Fruit fly (Drosophila melanogaster): ENCODE measurements around the gene CG17078.

Gene CG17078

DNA sequence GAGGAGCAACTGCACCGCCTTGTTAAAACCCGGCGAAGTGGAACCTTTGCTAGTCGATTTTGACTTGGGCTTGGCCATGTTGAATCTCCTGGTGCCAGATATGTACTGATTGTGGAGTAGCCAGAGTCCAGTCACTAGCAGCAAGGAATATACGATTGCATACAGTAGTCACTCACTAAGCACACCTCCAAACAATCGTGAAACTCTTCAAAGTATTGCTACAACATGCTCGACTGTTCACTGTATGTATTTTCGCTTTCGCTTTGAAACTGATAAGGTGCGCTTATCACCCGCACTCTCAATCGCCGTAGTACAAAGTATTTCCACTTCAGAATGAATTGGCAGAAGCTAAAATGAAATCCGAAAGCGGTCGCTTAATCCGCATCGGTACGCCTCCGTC is 8.4 kb upstream of the CG17078 start (continued):
- TF ChIP-seq sc (optimal IDR thresholded peaks at IDR 0.05) (no peak), sc (GFP tag; optimal IDR thresholded peaks at IDR 0.05) (no peak), tgo (GFP tag; IDR thresholded peaks at IDR 0.05) (peak; percentile 69; the same call in 2 of the 3 replicates), MTF-1 (GFP tag; optimal IDR thresholded peaks at IDR 0.05; ENCODE audit: borderline replicate concordance) (peak; percentile 62), pho (GFP tag; optimal IDR thresholded peaks at IDR 0.05) (peak; percentile 64), CkIIα-i1 (GFP tag; IDR thresholded peaks at IDR 0.05) (no peak), tll (GFP tag; optimal IDR thresholded peaks at IDR 0.05) (no peak), CG2116 (GFP tag; optimal IDR thresholded peaks at IDR 0.05) (no peak), MBD-R2 (GFP tag; IDR thresholded peaks at IDR 0.05) (peak; percentile 59), unpg (GFP tag; optimal IDR thresholded peaks at IDR 0.05) (peak; percentile 63), CG13894 (tag; optimal IDR thresholded peaks at IDR 0.05) (peak; percentile 65), CG1233 (GFP tag; optimal IDR thresholded peaks at IDR 0.05) (peak; percentile 40), H15 (GFP tag; IDR thresholded peaks at IDR 0.05) (peak; percentile 62; the same call in 2 of the 3 replicates), Mrtf (GFP tag; IDR thresholded peaks at IDR 0.05) (peak; percentile 71; the same call in 2 of the 3 replicates), run (tag; optimal IDR thresholded peaks at IDR 0.05) (peak; percentile 42), ash1 (GFP tag; optimal IDR thresholded peaks at IDR 0.05) (peak; percentile 79), CG12071 (GFP tag; optimal IDR thresholded peaks at IDR 0.05) (peak; percentile 67), CG1602 (GFP tag; optimal IDR thresholded peaks at IDR 0.05) (no peak), CG9609 (GFP tag; optimal IDR thresholded peaks at IDR 0.05) (peak; percentile 43), CG3838 (GFP tag; optimal IDR thresholded peaks at IDR 0.05) (no peak), corto (GFP tag; optimal IDR thresholded peaks at IDR 0.05) (peak; percentile 79), CG2712 (tag; optimal IDR thresholded peaks at IDR 0.05) (peak; percentile 42), ftz-f1 (GFP tag; optimal IDR thresholded peaks at IDR 0.05) (no peak), zen (tag; optimal IDR thresholded peaks at IDR 0.05) (no peak), z (GFP tag; IDR thresholded peaks at IDR 0.05) (no peak), CG4617 (GFP tag; optimal IDR thresholded peaks at IDR 0.05; ENCODE audit: borderline replicate concordance) (no peak), disco-r (GFP tag; optimal IDR thresholded peaks at IDR 0.05) (no peak), dpn (GFP tag; optimal IDR thresholded peaks at IDR 0.05) (peak; percentile 73 to 83), CG43689 (GFP tag; IDR thresholded peaks at IDR 0.05) (no peak)

DNA sequence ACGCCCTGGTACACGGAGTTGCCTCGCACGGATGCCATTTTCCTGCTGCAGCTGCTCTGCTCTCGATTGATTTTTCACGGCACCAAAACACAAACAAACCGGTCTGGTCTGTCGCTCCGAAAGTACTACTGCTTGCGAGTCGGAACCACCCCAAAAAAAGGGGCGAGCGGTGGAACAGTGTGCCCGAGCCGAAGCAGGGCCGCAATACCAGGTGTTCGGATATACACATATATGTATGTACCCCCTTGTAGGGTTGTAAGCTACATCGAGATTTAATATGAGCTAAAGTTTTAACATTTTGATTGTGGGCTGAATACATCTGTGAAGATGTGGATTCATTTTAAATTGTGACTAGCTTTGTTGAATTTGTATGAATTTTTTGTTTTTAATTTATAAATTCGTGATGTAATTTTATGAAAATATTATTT is 7.6 kb upstream of the CG17078 start:
- TF ChIP-seq CG10431 (GFP tag; optimal IDR thresholded peaks at IDR 0.05), result peak; percentile 62
- no peak for TF ChIP-seq Usf (GFP tag; optimal IDR thresholded peaks at IDR 0.05)
- TF ChIP-seq unc-4 (GFP tag; IDR thresholded peaks at IDR 0.05; ENCODE audit: partially characterized antibody), result peak; percentile 43; the same call in 1 of the 2 replicates
- no peak for TF ChIP-seq CG11560 (tag; IDR thresholded peaks at IDR 0.05)
- TF ChIP-seq CG17568 (GFP tag; optimal IDR thresholded peaks at IDR 0.05), result peak; percentile 16
- TF ChIP-seq Dbx (GFP tag; IDR thresholded peaks at IDR 0.05), result peak; percentile 64; the same call in 2 of the 3 replicates
- TF ChIP-seq Meics (GFP tag; optimal IDR thresholded peaks at IDR 0.05), result peak; percentile 72
- TF ChIP-seq CG17385 (GFP tag; optimal IDR thresholded peaks at IDR 0.05), result peak; percentile 48
- TF ChIP-seq CG4617 (GFP tag; optimal IDR thresholded peaks at IDR 0.05; ENCODE audit: borderline replicate concordance), result peak; percentile 21
- TF ChIP-seq CG7745 (tag; optimal IDR thresholded peaks at IDR 0.05), result no peak
- TF ChIP-seq CG2875 (GFP tag; optimal IDR thresholded peaks at IDR 0.05), result peak; percentile 28
- TF ChIP-seq CG8388 (GFP tag; optimal IDR thresholded peaks at IDR 0.05), result peak; percentile 31
- no peak for TF ChIP-seq CG8944 (GFP tag; optimal IDR thresholded peaks at IDR 0.05)
- no peak for TF ChIP-seq ro (GFP tag; IDR thresholded peaks at IDR 0.05)
- peak; percentile 65 for TF ChIP-seq CG3281 (GFP tag; optimal IDR thresholded peaks at IDR 0.05)
- no peak for TF ChIP-seq Poxn (GFP tag; IDR thresholded peaks at IDR 0.05)
- TF ChIP-seq CG6254 (GFP tag; optimal IDR thresholded peaks at IDR 0.05), result peak; percentile 28
- TF ChIP-seq Mes4 (GFP tag; optimal IDR thresholded peaks at IDR 0.05), result no peak
- TF ChIP-seq hkb (optimal IDR thresholded peaks at IDR 0.05), result no peak
- TF ChIP-seq hkb (GFP tag; IDR thresholded peaks at IDR 0.05), result peak; percentile 42; the same call in 1 of the 2 replicates
- TF ChIP-seq CG7556 (GFP tag; optimal IDR thresholded peaks at IDR 0.05), result peak; percentile 43
- no peak for TF ChIP-seq kni (GFP tag; optimal IDR thresholded peaks at IDR 0.05)
- peak; percentile 1 for TF ChIP-seq pnt (GFP tag; optimal IDR thresholded peaks at IDR 0.05)
- peak; percentile 6 for TF ChIP-seq Sry-β (GFP tag; optimal IDR thresholded peaks at IDR 0.05)
